Fruit fly (Drosophila melanogaster): Measurements from ENCODE around the gene CG4991.

CG4991 gene

DNA sequence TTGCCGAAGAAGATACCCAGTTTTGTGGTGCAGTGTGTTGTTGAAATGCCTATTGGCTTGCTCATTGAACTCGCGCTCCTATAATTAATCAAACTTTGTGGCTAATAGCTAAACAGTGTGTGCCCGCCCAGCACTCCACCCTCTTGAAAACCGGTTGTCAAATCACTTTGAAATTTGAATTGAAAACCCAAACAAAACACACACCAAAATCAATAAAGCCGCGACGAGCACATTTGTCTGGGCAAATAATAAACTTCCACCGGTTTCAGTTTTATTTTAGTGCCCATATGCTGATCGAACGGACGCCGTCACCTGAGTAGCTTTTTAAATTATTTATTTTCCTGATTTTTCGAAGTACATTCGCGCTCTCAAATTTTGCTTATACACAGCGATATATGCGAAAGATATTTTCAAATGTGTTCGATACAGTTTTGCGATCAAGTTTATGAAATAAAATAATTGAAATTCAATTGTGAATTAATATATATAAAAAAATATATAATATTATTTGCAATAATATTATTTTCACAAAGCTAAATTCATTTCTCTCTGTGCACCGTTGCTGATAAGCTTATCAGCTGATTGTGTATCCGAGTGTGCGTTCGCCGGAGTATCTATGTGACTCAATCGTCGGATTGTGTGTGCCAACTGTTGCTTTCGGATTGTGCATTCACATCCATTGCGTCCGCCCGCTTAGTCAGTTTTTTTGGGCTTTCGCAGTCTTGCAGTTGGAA is 38.2 kb downstream of the CG4991 start (continued):
- TF ChIP-seq Lpt (GFP tag; optimal IDR thresholded peaks at IDR 0.05): peak; percentile 24
- peak; percentile 82 for TF ChIP-seq vri (GFP tag; optimal IDR thresholded peaks at IDR 0.05)
- peak; percentile 1 for TF ChIP-seq cyc (GFP tag; optimal IDR thresholded peaks at IDR 0.05)
- TF ChIP-seq CG11762 (GFP tag; optimal IDR thresholded peaks at IDR 0.05; ENCODE audit: insufficient read depth): peak; percentile 22
- TF ChIP-seq Gug (GFP tag; IDR thresholded peaks at IDR 0.05): peak; percentile 64
- TF ChIP-seq spab (GFP tag; optimal IDR thresholded peaks at IDR 0.05): no peak
- TF ChIP-seq CG9139 (GFP tag; optimal IDR thresholded peaks at IDR 0.05): no peak
- TF ChIP-seq Ets96B (tag; optimal IDR thresholded peaks at IDR 0.05): peak; percentile 42
- TF ChIP-seq CG32006 (GFP tag; optimal IDR thresholded peaks at IDR 0.05): peak; percentile 65
- TF ChIP-seq CG11902 (GFP tag; optimal IDR thresholded peaks at IDR 0.05): no peak
- TF ChIP-seq OdsH (GFP tag; optimal IDR thresholded peaks at IDR 0.05): peak; percentile 63
- no peak for TF ChIP-seq CG1621 (tag; optimal IDR thresholded peaks at IDR 0.05)
- peak; percentile 91 for TF ChIP-seq fkh (GFP tag; optimal IDR thresholded peaks at IDR 0.05)
- TF ChIP-seq CG3919 (GFP tag; optimal IDR thresholded peaks at IDR 0.05): no peak
- TF ChIP-seq dac (GFP tag; optimal IDR thresholded peaks at IDR 0.05): peak; percentile 25
- TF ChIP-seq Eip93F (GFP tag; optimal IDR thresholded peaks at IDR 0.05): peak; percentile 72
- TF ChIP-seq CG6163 (GFP tag; IDR thresholded peaks at IDR 0.05): peak; percentile 54; the same call in 2 of the 3 replicates
- no peak for TF ChIP-seq topi (GFP tag; optimal IDR thresholded peaks at IDR 0.05)
- TF ChIP-seq CG8632 (GFP tag; optimal IDR thresholded peaks at IDR 0.05): peak; percentile 61
- no peak for TF ChIP-seq CG16779 (tag; optimal IDR thresholded peaks at IDR 0.05)
- TF ChIP-seq CG7368 (GFP tag; optimal IDR thresholded peaks at IDR 0.05): no peak
- TF ChIP-seq Ets21C (GFP tag; optimal IDR thresholded peaks at IDR 0.05): no peak
- TF ChIP-seq fd85E (GFP tag; optimal IDR thresholded peaks at IDR 0.05): no peak
- no peak for TF ChIP-seq CG31627 (GFP tag; optimal IDR thresholded peaks at IDR 0.05)
- TF ChIP-seq dsx (GFP tag; optimal IDR thresholded peaks at IDR 0.05; ENCODE audit: poor library complexity, severe bottlenecking): no peak
- peak; percentile 46 for TF ChIP-seq CG6792 (GFP tag; optimal IDR thresholded peaks at IDR 0.05)
- TF ChIP-seq CG8119 (GFP tag; IDR thresholded peaks at IDR 0.05): peak; percentile 76
- peak; percentile 38 for TF ChIP-seq CG3032 (tag; optimal IDR thresholded peaks at IDR 0.05)

DNA sequence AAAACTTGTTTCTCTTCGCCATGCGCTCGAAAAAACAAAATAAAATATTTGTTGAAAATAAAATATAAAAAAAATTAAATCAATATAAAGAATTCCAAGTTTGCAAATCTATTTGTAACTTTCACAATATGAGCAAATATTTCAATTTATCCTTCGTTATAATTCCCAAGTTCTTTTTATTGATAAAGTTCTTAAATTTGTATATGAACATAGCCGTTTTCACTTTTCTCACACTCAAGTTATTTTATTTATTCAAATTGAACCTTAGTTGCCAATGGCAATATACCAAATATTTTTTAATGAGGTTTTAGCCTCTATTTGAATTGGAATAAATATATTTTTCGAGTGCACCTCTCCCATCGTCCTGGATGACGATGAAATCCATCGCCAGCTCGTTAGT is 41.0 kb downstream of the CG4991 start:
- TF ChIP-seq CG15336 (GFP tag; IDR thresholded peaks at IDR 0.05): peak; percentile 47
- no peak for TF ChIP-seq CG7368 (GFP tag; optimal IDR thresholded peaks at IDR 0.05)

DNA sequence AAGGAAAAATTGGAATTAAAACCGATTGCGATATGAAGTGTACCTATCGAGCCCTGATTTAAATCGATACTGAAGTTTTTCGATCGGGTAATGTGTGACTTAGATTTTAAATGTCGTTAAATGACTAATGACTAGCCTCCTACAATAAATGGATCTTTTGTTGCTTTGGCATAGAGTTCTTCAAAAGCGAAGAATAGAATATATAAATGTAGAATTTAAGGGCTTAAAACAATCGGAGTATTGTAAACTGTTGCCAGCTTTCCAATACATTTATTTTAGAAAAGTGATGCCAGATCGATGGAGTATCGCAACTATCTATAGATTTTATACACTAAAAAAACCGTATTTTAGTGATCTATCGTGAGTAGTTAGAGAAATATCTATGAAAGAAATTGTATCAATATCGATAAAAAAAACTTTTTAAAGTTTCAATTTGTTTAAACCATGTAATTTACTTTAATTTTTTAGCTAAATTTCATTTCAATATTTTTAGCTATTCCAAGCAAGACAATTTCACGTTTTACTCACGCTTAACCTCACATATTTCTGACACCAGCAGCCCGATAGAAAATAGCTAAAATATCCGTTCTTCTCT is 51.4 kb downstream of the CG4991 start, which contains the start of the genes mei-217 and mei-218:
TSS of gene mei-217 (minus strand) at position 51 of the 595 bp plus-strand sequence.
TSS of gene mei-218 (minus strand) at position 51 of the 595 bp plus-strand sequence.
- TF ChIP-seq CG34406 (GFP tag; optimal IDR thresholded peaks at IDR 0.05): no peak
- peak; percentile 35 for TF ChIP-seq esn (GFP tag; optimal IDR thresholded peaks at IDR 0.05)
- no peak for TF ChIP-seq fkh (GFP tag; optimal IDR thresholded peaks at IDR 0.05)
- no peak for TF ChIP-seq CG11762 (GFP tag; optimal IDR thresholded peaks at IDR 0.05; ENCODE audit: insufficient read depth)

DNA sequence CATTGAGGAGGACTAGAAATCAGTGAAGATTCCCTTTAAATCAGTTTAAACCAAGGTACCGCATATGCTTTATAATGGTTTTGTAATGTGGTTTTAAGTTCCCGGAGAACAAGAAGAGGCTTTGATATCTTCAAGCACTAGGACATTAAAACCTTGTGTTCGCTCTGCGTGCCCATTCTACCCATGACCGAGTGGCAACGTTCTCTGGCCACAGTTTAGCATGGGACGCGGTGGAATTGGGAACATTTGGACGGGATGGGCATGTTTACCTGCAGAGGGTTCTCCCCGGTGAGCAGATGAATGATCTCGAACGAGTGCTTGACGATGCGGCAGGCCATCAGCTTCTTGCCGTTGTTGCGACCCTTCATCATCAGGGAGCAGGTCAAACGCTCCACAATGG is 54.9 kb downstream of the CG4991 start:
- TF ChIP-seq vri (GFP tag; optimal IDR thresholded peaks at IDR 0.05) (no peak), net (GFP tag; optimal IDR thresholded peaks at IDR 0.05) (no peak), CG4318 (GFP tag; optimal IDR thresholded peaks at IDR 0.05) (no peak), CG16779 (tag; optimal IDR thresholded peaks at IDR 0.05) (no peak), CG15336 (GFP tag; IDR thresholded peaks at IDR 0.05) (no peak), CG10631 (GFP tag; optimal IDR thresholded peaks at IDR 0.05) (no peak), CG6854 (GFP tag; optimal IDR thresholded peaks at IDR 0.05) (no peak), lz (GFP tag; optimal IDR thresholded peaks at IDR 0.05) (no peak), CG11762 (GFP tag; optimal IDR thresholded peaks at IDR 0.05; ENCODE audit: insufficient read depth) (no peak), CG6163 (GFP tag; IDR thresholded peaks at IDR 0.05) (no peak), CG11902 (GFP tag; optimal IDR thresholded peaks at IDR 0.05) (no peak), Eip78C (GFP tag) (no peak), Eip93F (GFP tag; optimal IDR thresholded peaks at IDR 0.05) (no peak), CG8632 (GFP tag; optimal IDR thresholded peaks at IDR 0.05) (no peak), pdm3 (GFP tag; optimal IDR thresholded peaks at IDR 0.05) (no peak), Ets96B (tag; optimal IDR thresholded peaks at IDR 0.05) (no peak), cyc (GFP tag; optimal IDR thresholded peaks at IDR 0.05) (no peak), Smox (GFP tag; optimal IDR thresholded peaks at IDR 0.05) (no peak), fkh (GFP tag; optimal IDR thresholded peaks at IDR 0.05) (no peak)
